Fruit fly (Drosophila melanogaster): ENCODE results near the gene CG10333.

The CG10333 gene

dm6 chr2L:18576250-18576649 lies 30.4 kb upstream of the CG10333 start:
- no peak for TF ChIP-seq CTCF (optimal IDR thresholded peaks at IDR 0.05)
- TF ChIP-seq CG8478 (optimal IDR thresholded peaks at IDR 0.05), result no peak

- no peak for TF ChIP-seq CG8478 (optimal IDR thresholded peaks at IDR 0.05)
- no peak for TF ChIP-seq CTCF (optimal IDR thresholded peaks at IDR 0.05)
These were observed 22.0 kb upstream of the CG10333 start for dm6 chr2L:18584617-18585016.

dm6 chr2L:18590100-18590941 lies 16.3 kb upstream of the CG10333 start, which contains the start of the genes Pde11 and CG15160:
Gene Pde11 (minus strand): TSS chr2L:18590342.
Gene CG15160 (plus strand): TSS chr2L:18590891.
- TF ChIP-seq CG8478 (optimal IDR thresholded peaks at IDR 0.05) (no peak), CTCF (optimal IDR thresholded peaks at IDR 0.05) (peak in 1 of 2 experiments; percentile 56)

- TF ChIP-seq CG8478 (optimal IDR thresholded peaks at IDR 0.05), result no peak
- no peak for TF ChIP-seq CTCF (optimal IDR thresholded peaks at IDR 0.05)
These were observed 15.7 kb upstream of the CG10333 start for dm6 chr2L:18590942-18591257.

- no peak for TF ChIP-seq CTCF (optimal IDR thresholded peaks at IDR 0.05)
- TF ChIP-seq CG8478 (optimal IDR thresholded peaks at IDR 0.05), result no peak
These were observed 9.7 kb upstream of the CG10333 start, which contains the start of gene amos for dm6 chr2L:18596871-18597338. Gene amos (minus strand): TSS chr2L:18596921.

dm6 chr2L:18598150-18598723 lies 8.4 kb upstream of the CG10333 start:
- TF ChIP-seq CTCF (optimal IDR thresholded peaks at IDR 0.05), result no peak
- TF ChIP-seq CG8478 (optimal IDR thresholded peaks at IDR 0.05), result no peak

DNA sequence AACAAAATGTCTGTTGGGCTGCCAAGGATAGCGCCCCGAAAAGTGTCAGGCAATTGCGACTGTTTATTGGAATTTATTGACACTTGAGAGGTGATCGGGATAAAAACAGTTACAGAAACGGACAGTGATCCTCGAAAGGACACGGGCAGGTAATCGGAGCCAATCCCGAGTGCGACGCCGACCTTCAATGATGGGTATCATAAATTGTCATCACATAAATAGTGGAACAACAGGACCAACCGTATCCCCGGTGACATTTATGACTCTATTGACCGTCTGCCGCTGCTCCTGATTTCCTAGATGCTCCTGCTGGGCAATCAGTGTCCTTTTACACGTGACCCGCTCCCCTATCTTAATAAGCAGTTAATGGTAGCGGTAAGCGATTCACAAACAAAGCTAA lies 7.5 kb upstream of the CG10333 start:
- TF ChIP-seq CTCF (optimal IDR thresholded peaks at IDR 0.05) (no peak), CG8478 (optimal IDR thresholded peaks at IDR 0.05) (no peak)

DNA sequence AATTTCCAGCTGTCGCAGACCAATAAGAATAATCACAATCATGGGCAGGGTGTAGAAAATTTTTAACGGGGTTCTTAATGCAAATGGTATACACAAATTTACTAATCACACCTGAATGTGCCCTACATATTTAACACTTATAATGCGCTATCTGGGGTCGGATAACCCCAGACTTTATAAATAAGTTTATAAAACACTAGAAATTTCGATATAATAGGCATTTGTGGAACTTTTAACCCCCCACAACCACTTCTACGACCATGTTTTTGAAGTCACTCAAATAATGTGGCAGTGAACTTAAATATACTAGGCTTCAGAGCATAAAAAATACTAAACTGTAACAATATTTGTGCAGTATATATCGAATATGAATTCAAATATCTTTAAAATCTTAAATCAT lies 1.6 kb upstream of the CG10333 start, which contains the start of gene CG10413:
TSS of gene CG10413 (minus strand) at position 264 of the 400 bp plus-strand sequence.
- TF ChIP-seq CG8478 (optimal IDR thresholded peaks at IDR 0.05) (no peak), CTCF (optimal IDR thresholded peaks at IDR 0.05) (no peak)

DNA sequence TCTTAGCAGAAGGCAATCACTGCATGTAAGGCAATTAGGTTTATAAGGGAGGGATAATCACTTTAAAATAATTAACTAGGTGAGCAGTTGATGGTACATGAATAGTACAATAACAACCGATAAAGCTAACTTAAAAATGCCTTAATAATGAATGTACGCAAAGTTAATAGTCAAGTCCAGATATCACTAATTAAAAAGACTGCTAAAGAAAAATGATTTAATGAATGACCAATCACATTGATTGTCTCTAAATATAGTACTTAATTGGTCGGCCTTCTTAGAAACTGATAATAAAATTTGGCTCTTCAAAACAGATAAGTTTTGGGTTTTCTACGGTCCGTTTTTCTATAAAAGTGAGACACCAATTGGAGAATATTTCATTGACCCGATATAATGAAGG lies 1.1 kb upstream of the CG10333 start, which contains the start of gene CG31789:
TSS of gene CG31789 (plus strand) at position 380 of the 400 bp plus-strand sequence.
- TF ChIP-seq CTCF (optimal IDR thresholded peaks at IDR 0.05) (no peak), CG8478 (optimal IDR thresholded peaks at IDR 0.05) (no peak)

DNA sequence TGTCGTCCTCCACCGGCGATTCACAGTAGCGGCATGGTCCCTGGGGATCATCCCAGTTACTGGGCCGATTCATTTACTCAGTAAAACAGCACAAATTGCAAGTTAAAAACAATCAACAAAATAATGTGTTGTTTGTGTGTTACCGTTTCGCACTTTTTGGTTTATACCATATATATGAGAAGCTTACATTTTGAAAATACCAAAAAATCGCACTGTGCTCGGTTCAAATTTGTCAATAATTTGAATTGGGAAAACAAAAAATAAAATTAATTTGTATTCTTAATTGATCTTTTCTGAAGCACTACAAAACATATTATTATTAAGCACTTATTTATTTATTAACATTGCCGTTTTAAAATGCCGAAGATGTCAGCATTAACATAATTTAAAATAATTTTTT lies 5.5 kb downstream of the CG10333 start, which contains the start of gene Atac2:
TSS of gene Atac2 (minus strand) at position 144 of the 400 bp plus-strand sequence.
- TF ChIP-seq CTCF (optimal IDR thresholded peaks at IDR 0.05) (no peak), CG8478 (optimal IDR thresholded peaks at IDR 0.05) (no peak)

DNA sequence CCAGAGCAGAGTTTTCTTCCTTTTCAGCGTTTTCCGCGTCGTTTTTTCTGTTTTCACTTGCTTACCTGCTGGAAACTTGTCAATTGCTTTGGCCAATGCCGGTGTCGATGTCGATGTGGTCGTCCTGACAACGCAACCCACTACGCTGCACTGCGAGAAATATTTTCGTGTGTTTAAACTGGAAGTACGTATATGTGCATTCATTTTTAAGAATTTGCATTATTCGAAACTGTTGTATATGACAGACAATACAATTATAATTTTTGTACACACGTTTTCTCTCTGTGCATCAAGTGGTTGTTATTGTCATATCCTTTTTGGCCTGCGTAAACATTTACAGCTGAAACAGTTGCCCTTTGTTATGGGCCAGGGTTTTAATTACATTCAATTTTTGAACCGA lies 9.4 kb downstream of the CG10333 start, which contains the start of gene IFT46:
TSS of gene IFT46 (minus strand) at position 88 of the 400 bp plus-strand sequence.
- no peak for TF ChIP-seq CG8478 (optimal IDR thresholded peaks at IDR 0.05)
- TF ChIP-seq CTCF (optimal IDR thresholded peaks at IDR 0.05), result no peak

dm6 chr2L:18617003-18617402 lies 10.4 kb downstream of the CG10333 start, which contains the start of gene MESR3:
Gene MESR3 (plus strand): TSS chr2L:18617256.
- no peak for TF ChIP-seq CG8478 (optimal IDR thresholded peaks at IDR 0.05)

DNA sequence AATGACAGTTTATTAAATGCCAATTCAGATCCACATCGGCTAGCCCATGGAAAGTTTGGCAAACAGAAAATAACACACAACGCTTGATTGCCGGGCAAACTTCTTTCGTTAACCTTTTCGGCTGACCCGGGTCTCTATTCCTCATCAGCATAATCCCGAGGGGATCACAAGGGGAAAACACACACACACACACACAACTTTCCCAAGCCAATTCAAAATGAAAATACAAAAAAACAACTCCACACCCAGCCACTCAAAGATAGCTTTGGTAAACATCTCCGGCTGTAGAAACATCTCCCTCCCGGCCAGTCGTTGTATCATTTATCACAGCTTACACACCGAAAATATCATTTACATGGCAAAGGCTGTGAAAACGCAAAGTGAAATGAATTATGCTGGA lies 13.5 kb downstream of the CG10333 start:
- TF ChIP-seq CTCF (optimal IDR thresholded peaks at IDR 0.05), result no peak
- no peak for TF ChIP-seq CG8478 (optimal IDR thresholded peaks at IDR 0.05)

dm6 chr2L:18621357-18622211 lies 15.0 kb downstream of the CG10333 start:
- TF ChIP-seq CTCF (optimal IDR thresholded peaks at IDR 0.05) (no peak), CG8478 (optimal IDR thresholded peaks at IDR 0.05) (no peak)

DNA sequence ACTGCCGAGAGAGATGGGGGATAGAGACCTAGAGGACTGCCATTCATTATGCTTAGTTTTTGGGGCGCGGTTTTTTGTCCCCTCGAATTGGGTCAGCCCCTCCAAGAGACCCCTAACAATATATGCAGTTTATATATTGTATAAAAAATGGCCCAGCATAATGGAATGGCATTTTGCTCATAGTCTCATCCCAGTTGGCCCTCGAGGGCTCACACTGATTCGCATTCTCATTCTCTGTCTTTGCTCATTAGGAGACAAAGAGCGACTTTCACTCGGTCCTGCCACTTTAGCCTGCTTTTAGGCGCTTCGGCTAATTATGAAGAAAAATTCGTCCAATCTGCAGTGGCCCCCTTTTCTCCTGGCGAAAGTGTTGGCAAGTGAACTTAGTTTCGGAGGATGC lies 16.8 kb downstream of the CG10333 start:
- TF ChIP-seq CTCF (optimal IDR thresholded peaks at IDR 0.05), result no peak
- TF ChIP-seq CG8478 (optimal IDR thresholded peaks at IDR 0.05), result no peak

Data from S2 (cell line).